Worm (Caenorhabditis elegans) whole organism, early embryonic: Measurements from ENCODE around the gene str-177.

Experiments used
- B0310.2 ChIP-seq: sonication (generic microtip); optimal IDR thresholded peaks from 2 replicates; lab custom pipeline; 2016; ENCODE audit warnings: mild to moderate bottlenecking, missing genetic modification characterization, missing compliant biosample characterization
- F13C5.2 ChIP-seq: sonication (generic microtip); optimal IDR thresholded peaks from 2 replicates; lab custom pipeline; 2017; ENCODE audit warnings: mild to moderate bottlenecking, missing genetic modification characterization, inconsistent platforms, missing compliant biosample characterization
- aly-1 ChIP-seq: sonication (generic microtip); optimal IDR thresholded peaks from 2 replicates; lab custom pipeline; 2016; ENCODE audit warnings: missing genetic modification characterization, missing compliant biosample characterization
- ama-1 ChIP-seq: fragments of 150-350 bp; optimal IDR thresholded peaks from 2 replicates; lab custom pipeline; 2014
- ceh-13 ChIP-seq: fragments of 200-800 bp; sonication (Bioruptor generic); optimal IDR thresholded peaks from 2 replicates; lab custom pipeline; 2018; ENCODE audit warnings: mild to moderate bottlenecking, missing genetic modification characterization, missing compliant biosample characterization
- ceh-36 ChIP-seq: sonication (generic microtip); optimal IDR thresholded peaks from 2 replicates; lab custom pipeline; 2016; ENCODE audit warnings: missing genetic modification characterization, inconsistent platforms, missing compliant biosample characterization
- ets-7 ChIP-seq: sonication (generic microtip); optimal IDR thresholded peaks from 2 replicates; lab custom pipeline; 2016; ENCODE audit warnings: missing genotype, missing genetic modification characterization, missing compliant biosample characterization
- hmg-4 ChIP-seq: fragments of 200-800 bp; sonication (Bioruptor generic); optimal IDR thresholded peaks from 2 replicates; lab custom pipeline; 2018; ENCODE audit warnings: mild to moderate bottlenecking, missing genetic modification characterization, missing compliant biosample characterization
- hnd-1 ChIP-seq: sonication (generic microtip); optimal IDR thresholded peaks from 2 replicates; lab custom pipeline; 2016; ENCODE audit warnings: missing genetic modification characterization, missing compliant biosample characterization
- scrt-1 ChIP-seq: fragments of 200-800 bp; sonication (Bioruptor generic); IDR thresholded peaks from 2 replicates; pipeline ENCODE4 v1.3.6; 2022; ENCODE audit warnings: missing genetic modification characterization, missing compliant biosample characterization
- sea-1 ChIP-seq: fragments of 200-800 bp; sonication (Bioruptor generic); conservative IDR thresholded peaks from 2 replicates; pipeline ENCODE4 v1.3.6; 2022; ENCODE audit warnings: missing genetic modification characterization, missing compliant biosample characterization
- tbx-11 ChIP-seq: fragments of 200-800 bp; sonication (Bioruptor generic); IDR thresholded peaks from 2 replicates; pipeline ENCODE4 v1.3.6; 2022; ENCODE audit warnings: missing genetic modification characterization, missing compliant biosample characterization
- tbx-37 ChIP-seq: fragments of 200-800 bp; sonication (Bioruptor generic); conservative IDR thresholded peaks from 2 replicates; pipeline ENCODE4 v1.3.6; 2022; ENCODE audit warnings: missing genetic modification reagents, missing genetic modification characterization, missing compliant biosample characterization
- tra-4 ChIP-seq: sonication (generic microtip); optimal IDR thresholded peaks from 2 replicates; lab custom pipeline; 2017; ENCODE audit warnings: missing genetic modification characterization, missing compliant biosample characterization

- TF ChIP-seq ama-1 (lab: Kevin White, UChicago), result no peak
- no peak for TF ChIP-seq hmg-4
- TF ChIP-seq sea-1 (GFP tag; lab: Robert Waterston, UW), result no peak
- no peak for TF ChIP-seq ceh-36 (tag; lab: Kevin White, UChicago)
- no peak for TF ChIP-seq F13C5.2 (tag; lab: Kevin White, UChicago)
- TF ChIP-seq B0310.2 (tag; lab: Kevin White, UChicago), result no peak
- no peak for TF ChIP-seq tbx-11 (GFP tag; lab: Robert Waterston, UW)
- no peak for TF ChIP-seq ets-7
- TF ChIP-seq tra-4 (tag; lab: Kevin White, UChicago), result no peak
- TF ChIP-seq scrt-1, result no peak
- TF ChIP-seq tbx-37, result no peak
- no peak for TF ChIP-seq ceh-13 (GFP tag; lab: Kevin White, UChicago)
- no peak for TF ChIP-seq aly-1 (tag; lab: Kevin White, UChicago)
- TF ChIP-seq hnd-1, result no peak
Observed at ce11 chrV:9186028-9186427, 12.8 kb downstream of the str-177 start.
